Fruit fly (Drosophila melanogaster) whole organism, embryonic: ENCODE measurements around the gene DIP-alpha.

Experiments
- Abd-B ChIP-seq: fragments of 200-800 bp; sonication (Bioruptor generic); optimal IDR thresholded peaks from 2 replicates; lab custom pipeline; 2018; ENCODE audit warnings: missing biosample characterization, mild to moderate bottlenecking, missing genetic modification characterization, moderate library complexity
- Atf-2 ChIP-seq: fragments of 200-800 bp; sonication (Bioruptor generic); optimal IDR thresholded peaks from 2 replicates; lab custom pipeline; 2016; ENCODE audit warnings: missing biosample characterization, missing genetic modification characterization
- B-H1 ChIP-seq: fragments of 200-800 bp; sonication (Bioruptor generic); IDR thresholded peaks from 3 replicates; pipeline ENCODE4 v1.3.6; 2022; ENCODE audit warnings: missing biosample characterization, missing genetic modification characterization
- CG10321 ChIP-seq: fragments of 200-800 bp; sonication (Bioruptor generic); IDR thresholded peaks from 2 replicates; pipeline ENCODE4 v1.3.6; 2022; ENCODE audit warnings: missing biosample characterization, missing genetic modification characterization
- CG14965 ChIP-seq: fragments of 200-800 bp; sonication (Bioruptor generic); optimal IDR thresholded peaks from 2 replicates; lab custom pipeline; 2016; ENCODE audit warnings: missing biosample characterization, missing genetic modification characterization, borderline replicate concordance
- CG1647 ChIP-seq: fragments of 200-800 bp; sonication (Bioruptor generic); optimal IDR thresholded peaks from 3 replicates; lab custom pipeline; 2016; ENCODE audit warnings: missing biosample characterization, missing genetic modification characterization
- CG2202 ChIP-seq: fragments of 200-800 bp; sonication (Bioruptor generic); optimal IDR thresholded peaks from 2 replicates; lab custom pipeline; 2018; ENCODE audit warnings: missing biosample characterization, mild to moderate bottlenecking, missing genetic modification characterization
- CG2875 ChIP-seq: fragments of 200-800 bp; sonication (Bioruptor generic); optimal IDR thresholded peaks from 2 replicates; lab custom pipeline; 2017; ENCODE audit warnings: missing biosample characterization, mild to moderate bottlenecking, missing genetic modification characterization, missing genetic modification reagents
- CG2889 ChIP-seq: fragments of 200-800 bp; sonication (Bioruptor generic); IDR thresholded peaks from 3 replicates; pipeline ENCODE4 v1.3.6; 2022; ENCODE audit warnings: missing biosample characterization, missing genetic modification characterization
- CG31224 ChIP-seq: fragments of 200-800 bp; sonication (Bioruptor generic); IDR thresholded peaks from 2 replicates; pipeline ENCODE4 v1.3.6; 2022; ENCODE audit warnings: missing biosample characterization, missing genetic modification characterization
- CG31365 ChIP-seq: fragments of 200-800 bp; sonication (Bioruptor generic); optimal IDR thresholded peaks from 2 replicates; lab custom pipeline; 2018; ENCODE audit warnings: missing biosample characterization, mild to moderate bottlenecking, missing genetic modification characterization
- CG32767 ChIP-seq: fragments of 200-800 bp; sonication (Bioruptor generic); IDR thresholded peaks from 2 replicates; pipeline ENCODE4 v1.3.6; 2022; ENCODE audit warnings: missing biosample characterization, missing genetic modification characterization
- CG3847 ChIP-seq: fragments of 200-800 bp; sonication (Bioruptor generic); IDR thresholded peaks from 2 replicates; pipeline ENCODE4 v1.3.6; 2022; ENCODE audit warnings: missing biosample characterization, missing genetic modification characterization
- CG4328 ChIP-seq: fragments of 200-800 bp; sonication (Bioruptor generic); optimal IDR thresholded peaks from 3 replicates; lab custom pipeline; 2017; ENCODE audit warnings: missing biosample characterization, missing genetic modification reagents, missing genetic modification characterization
- CG6272 ChIP-seq: fragments of 200-800 bp; sonication (Bioruptor generic); IDR thresholded peaks from 2 replicates; pipeline ENCODE4 v1.3.6; 2022; ENCODE audit warnings: missing biosample characterization, missing genetic modification characterization
- CG7928 ChIP-seq: fragments of 200-800 bp; sonication (Bioruptor generic); optimal IDR thresholded peaks from 2 replicates; lab custom pipeline; 2017; ENCODE audit warnings: missing biosample characterization, mild to moderate bottlenecking, missing genetic modification characterization
- Chrac-16 ChIP-seq: fragments of 200-800 bp; sonication (Bioruptor generic); optimal IDR thresholded peaks from 3 replicates; lab custom pipeline; 2016; ENCODE audit warnings: missing biosample characterization, missing genetic modification characterization
- CoRest ChIP-seq: fragments of 200-800 bp; sonication (Bioruptor generic); optimal IDR thresholded peaks from 3 replicates; lab custom pipeline; 2018; ENCODE audit warnings: missing biosample characterization, mild to moderate bottlenecking, missing genetic modification characterization, moderate library complexity
- Dad ChIP-seq: fragments of 200-800 bp; sonication (Bioruptor generic); optimal IDR thresholded peaks from 3 replicates; lab custom pipeline; 2016; ENCODE audit warnings: missing biosample characterization, missing genetic modification characterization
- Elba2 ChIP-seq: fragments of 200-800 bp; sonication (Bioruptor generic); optimal IDR thresholded peaks from 3 replicates; lab custom pipeline; 2016; ENCODE audit warnings: missing biosample characterization, missing genetic modification characterization
- Ets97D ChIP-seq: fragments of 200-800 bp; sonication (Bioruptor generic); optimal IDR thresholded peaks from 3 replicates; lab custom pipeline; 2016; ENCODE audit warnings: missing biosample characterization, missing genetic modification characterization
- Hey ChIP-seq: fragments of 200-800 bp; sonication (Bioruptor generic); optimal IDR thresholded peaks from 3 replicates; lab custom pipeline; 2018; ENCODE audit warnings: missing biosample characterization, mild to moderate bottlenecking, missing genetic modification characterization
- Mad ChIP-seq: fragments of 200-800 bp; sonication (Bioruptor generic); optimal IDR thresholded peaks from 2 replicates; lab custom pipeline; 2016; ENCODE audit warnings: missing biosample characterization, missing genetic modification characterization
- Med ChIP-seq: fragments of 200-800 bp; sonication (Bioruptor generic); peaks from one replicate; lab custom pipeline; 2016; ENCODE audit warnings: missing biosample characterization, missing genetic modification characterization, mild to moderate bottlenecking, inconsistent platforms, moderate library complexity
- Myb ChIP-seq: fragments of 200-800 bp; sonication (Bioruptor generic); optimal IDR thresholded peaks from 2 replicates; lab custom pipeline; 2016; ENCODE audit warnings: missing biosample characterization, missing genetic modification characterization
- Neu2 ChIP-seq: fragments of 200-800 bp; sonication (Bioruptor generic); optimal IDR thresholded peaks from 3 replicates; lab custom pipeline; 2016; ENCODE audit warnings: missing biosample characterization, missing genetic modification characterization, borderline replicate concordance
- Poxn ChIP-seq: fragments of 200-800 bp; sonication (Bioruptor generic); IDR thresholded peaks from 2 replicates; pipeline ENCODE4 v1.3.6; 2022; ENCODE audit warnings: missing biosample characterization, missing genetic modification characterization
- cad ChIP-seq: fragments of >200 bp; optimal IDR thresholded peaks from 2 replicates; lab custom pipeline; 2017; ENCODE audit warnings: missing biosample characterization, missing genetic modification characterization
- cato ChIP-seq: fragments of 200-800 bp; sonication (Bioruptor generic); optimal IDR thresholded peaks from 2 replicates; lab custom pipeline; 2016; ENCODE audit warnings: missing biosample characterization, missing genetic modification characterization, borderline replicate concordance
- chm ChIP-seq: fragments of 200-800 bp; sonication (Bioruptor generic); IDR thresholded peaks from 2 replicates; pipeline ENCODE4 v1.3.6; 2022; ENCODE audit warnings: missing biosample characterization, missing genetic modification characterization
- ci ChIP-seq: fragments of 200-800 bp; sonication (Bioruptor generic); IDR thresholded peaks from 3 replicates; pipeline ENCODE4 v1.3.6; 2022; ENCODE audit warnings: missing biosample characterization, missing genetic modification characterization
- dati ChIP-seq: fragments of 200-800 bp; sonication (Bioruptor generic); IDR thresholded peaks from 2 replicates; pipeline ENCODE4 v1.3.6; 2022; ENCODE audit warnings: missing biosample characterization, missing genetic modification characterization
- dysf ChIP-seq: fragments of 200-800 bp; sonication (Bioruptor generic); IDR thresholded peaks from 3 replicates; pipeline ENCODE4 v1.3.6; 2022; ENCODE audit warnings: missing biosample characterization, missing genetic modification characterization
- fd3F ChIP-seq: fragments of 200-800 bp; sonication (Bioruptor generic); optimal IDR thresholded peaks from 2 replicates; lab custom pipeline; 2018; ENCODE audit warnings: missing biosample characterization, mild to moderate bottlenecking, missing genetic modification characterization, moderate library complexity
- gce ChIP-seq: fragments of 200-800 bp; sonication (Bioruptor generic); IDR thresholded peaks from 3 replicates; pipeline ENCODE4 v1.3.6; 2022; ENCODE audit warnings: missing biosample characterization, missing genetic modification characterization
- grau ChIP-seq: fragments of 200-800 bp; optimal IDR thresholded peaks from 3 replicates; lab custom pipeline; 2019; ENCODE audit warnings: missing biosample characterization, mild to moderate bottlenecking, missing genetic modification characterization, moderate library complexity
- gsb-n ChIP-seq: fragments of 200-800 bp; sonication (Bioruptor generic); optimal IDR thresholded peaks from 3 replicates; lab custom pipeline; 2018; ENCODE audit warnings: missing biosample characterization, mild to moderate bottlenecking, missing genetic modification characterization
- lov ChIP-seq, 2 experiments: fragments of 200-800 bp in 1 of 2; fragments of >200 bp in 1 of 2; sonication (Bioruptor generic) in 1 of 2; IDR thresholded peaks in 1 of 2; optimal IDR thresholded peaks in 1 of 2; 2 replicates in 1 of 2; 3 replicates in 1 of 2; pipeline versions ENCODE4 v1.3.6 to Lab custom; 2017 to 2022; ENCODE audit warnings: missing biosample characterization in 1 of 2, missing genetic modification characterization in 1 of 2
- odd ChIP-seq: fragments of 200-800 bp; sonication (Bioruptor generic); optimal IDR thresholded peaks from 2 replicates; lab custom pipeline; 2017; ENCODE audit warnings: missing biosample characterization, mild to moderate bottlenecking, missing genetic modification characterization
- peb ChIP-seq: fragments of 200-800 bp; sonication (Bioruptor generic); IDR thresholded peaks from 2 replicates; pipeline ENCODE4 v1.3.6; 2022; ENCODE audit warnings: missing biosample characterization, missing genetic modification characterization
- pros ChIP-seq: fragments of 200-800 bp; sonication (Bioruptor generic); optimal IDR thresholded peaks from 3 replicates; lab custom pipeline; 2019; ENCODE audit warnings: missing biosample characterization, mild to moderate bottlenecking, missing genetic modification characterization, moderate library complexity
- ro ChIP-seq: fragments of 200-800 bp; sonication (Bioruptor generic); IDR thresholded peaks from 2 replicates; pipeline ENCODE4 v1.3.6; 2022; ENCODE audit warnings: missing biosample characterization, missing genetic modification characterization
- row ChIP-seq: fragments of 200-800 bp; sonication (Bioruptor generic); IDR thresholded peaks from 3 replicates; pipeline ENCODE4 v1.3.6; 2022; ENCODE audit warnings: missing biosample characterization, missing genetic modification characterization
- sna ChIP-seq: fragments of 200-800 bp; sonication (Bioruptor generic); IDR thresholded peaks from 2 replicates; pipeline ENCODE4 v1.3.6; 2022; ENCODE audit warnings: missing biosample characterization, missing genetic modification characterization; ENCODE audit not compliant: partially characterized antibody
- stwl ChIP-seq: fragments of 200-800 bp; sonication (Bioruptor generic); optimal IDR thresholded peaks from 3 replicates; lab custom pipeline; 2018; ENCODE audit warnings: missing biosample characterization, mild to moderate bottlenecking, missing genetic modification characterization, moderate library complexity
- unc-4 ChIP-seq: fragments of 200-800 bp; sonication (Bioruptor generic); IDR thresholded peaks from 2 replicates; pipeline ENCODE4 v1.3.6; 2022; ENCODE audit warnings: missing biosample characterization, missing genetic modification characterization; ENCODE audit not compliant: partially characterized antibody
- z ChIP-seq: fragments of 200-800 bp; sonication (Bioruptor generic); IDR thresholded peaks from 3 replicates; pipeline ENCODE4 v1.3.6; 2022; ENCODE audit warnings: missing biosample characterization, missing genetic modification characterization
- zen ChIP-seq: fragments of 200-800 bp; sonication (Bioruptor generic); optimal IDR thresholded peaks from 3 replicates; lab custom pipeline; 2018; ENCODE audit warnings: missing biosample characterization, mild to moderate bottlenecking, missing genetic modification characterization, moderate library complexity
- zfh2 ChIP-seq: fragments of 200-800 bp; sonication (Bioruptor generic); optimal IDR thresholded peaks from 2 replicates; lab custom pipeline; 2016; ENCODE audit warnings: missing biosample characterization, missing genetic modification characterization

Gene DIP-alpha

dm6 chrX:3514016-3514415 is 57.4 kb downstream of the DIP-alpha start, which contains the start of gene CG13021:
CG13021 (plus strand) TSS chrX:3514316.
- TF ChIP-seq Hey (tag; lab: Kevin White, UChicago) (no peak), B-H1 (GFP tag; lab: Robert Waterston, UW) (no peak)

- TF ChIP-seq Chrac-16 (no peak), Elba2 (no peak), CG10321 (no peak), Poxn (no peak), CG1647 (GFP tag; lab: Kevin White, UChicago) (no peak), CG14965 (GFP tag; lab: Kevin White, UChicago) (no peak), CG32767 (no peak), CG6272 (no peak), CG3847 (GFP tag; lab: Robert Waterston, UW) (no peak)
Observed at dm6 chrX:3504751-3505150, 66.7 kb downstream of the DIP-alpha start, which contains the start of gene Gas8. Gas8 (minus strand) TSS chrX:3504851.

DNA sequence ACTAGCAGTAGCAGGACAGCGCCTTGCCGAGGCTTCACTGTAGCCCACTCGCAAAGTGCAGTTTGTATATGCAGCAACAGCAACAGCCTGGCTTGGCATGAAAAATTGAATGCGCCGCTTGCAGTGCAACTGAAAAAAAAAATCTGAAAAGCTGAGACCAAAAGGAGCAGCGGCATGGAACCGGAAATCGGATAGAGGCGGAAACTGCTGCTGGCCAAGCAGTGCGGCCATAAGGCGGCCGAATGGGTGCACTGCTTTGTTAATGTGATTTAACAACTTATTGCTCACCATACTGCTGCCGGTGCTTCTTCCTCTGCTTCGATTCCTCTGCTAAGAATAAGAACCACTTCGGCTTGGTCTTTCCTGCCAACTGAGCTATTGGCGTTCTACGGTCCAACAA is 67.2 kb downstream of the DIP-alpha start:
- no peak for TF ChIP-seq sna
- no peak for TF ChIP-seq zfh2
- peak; percentile 38 for TF ChIP-seq CG31365 (tag; lab: Kevin White, UChicago)
- TF ChIP-seq cato = no peak
- peak; percentile 13 for TF ChIP-seq stwl
- TF ChIP-seq pros (GFP tag; lab: Kevin White, UChicago) = no peak
- no peak for TF ChIP-seq Neu2
- TF ChIP-seq Dad (GFP tag; lab: Kevin White, UChicago) = no peak
- TF ChIP-seq grau (tag; lab: Kevin White, UChicago) = peak; percentile 25
- no peak for TF ChIP-seq CG2875 (GFP tag; lab: Kevin White, UChicago)
- TF ChIP-seq ci (GFP tag; lab: Robert Waterston, UW) = 0 out of 3 replicates have a peak, but pooled peaks have one; percentile 14
- no peak for TF ChIP-seq Abd-B (GFP tag; lab: Kevin White, UChicago)
- TF ChIP-seq peb (GFP tag; lab: Robert Waterston, UW) = no peak
- TF ChIP-seq CG7928 (GFP tag; lab: Kevin White, UChicago) = no peak
- TF ChIP-seq CG1647 (GFP tag; lab: Kevin White, UChicago) = no peak
- peak; percentile 91 for TF ChIP-seq Ets97D (GFP tag; lab: Kevin White, UChicago)
- TF ChIP-seq ro (GFP tag; lab: Robert Waterston, UW) = no peak
- no peak for TF ChIP-seq dati (GFP tag; lab: Robert Waterston, UW)
- TF ChIP-seq z (GFP tag; lab: Robert Waterston, UW) = 0 out of 3 replicates have a peak, but pooled peaks have one; percentile 7
- no peak for TF ChIP-seq Mad (GFP tag; lab: Kevin White, UChicago)
- TF ChIP-seq row = no peak
- TF ChIP-seq CG31224 (GFP tag; lab: Robert Waterston, UW) = no peak
- TF ChIP-seq Myb (GFP tag; lab: Kevin White, UChicago) = no peak
- no peak for TF ChIP-seq unc-4 (GFP tag; lab: Robert Waterston, UW)
- no peak for TF ChIP-seq lov (optimal IDR thresholded peaks at IDR 0.05; lab: Kevin White, UChicago)
- 0 out of 3 replicates have a peak, but pooled peaks have one; percentile 28 for TF ChIP-seq lov (GFP tag; IDR thresholded peaks at IDR 0.05; lab: Robert Waterston, UW)
- TF ChIP-seq CG4328 (GFP tag; lab: Kevin White, UChicago) = no peak
- no peak for TF ChIP-seq gce (GFP tag; lab: Robert Waterston, UW)
- no peak for TF ChIP-seq CoRest
- no peak for TF ChIP-seq cad (GFP tag; lab: Kevin White, UChicago)
- no peak for TF ChIP-seq fd3F (GFP tag; lab: Kevin White, UChicago)
- TF ChIP-seq dysf (GFP tag; lab: Robert Waterston, UW) = no peak
- TF ChIP-seq CG2202 (tag; lab: Kevin White, UChicago) = peak; percentile 5
- TF ChIP-seq zen (tag; lab: Kevin White, UChicago) = peak; percentile 25
- TF ChIP-seq Med = no peak
- no peak for TF ChIP-seq Atf-2 (GFP tag; lab: Kevin White, UChicago)
- TF ChIP-seq gsb-n (tag; lab: Kevin White, UChicago) = no peak
- TF ChIP-seq odd (GFP tag; lab: Kevin White, UChicago) = no peak
- 0 out of 2 replicates have a peak, but pooled peaks have one; percentile 35 for TF ChIP-seq chm (GFP tag; lab: Robert Waterston, UW)
- TF ChIP-seq CG2889 = no peak
